Worm (Caenorhabditis elegans) whole organism, young adult: ENCODE measurements around the gene aps-2.

ENCODE experiments used
- snpc-3.4 ChIP-seq: sonication (generic microtip); optimal IDR thresholded peaks from 2 replicates; lab custom pipeline; 2017; ENCODE audit warnings: missing genetic modification characterization, mild to moderate bottlenecking, missing compliant biosample characterization, antibody characterized with exemption, moderate library complexity, missing genotype, missing genetic modification reagents
- snpc-4 ChIP-seq, 5 experiments: fragments of 150-350 bp in 1 of 5; sonication (generic microtip) in 4 of 5; optimal IDR thresholded peaks; 2 replicates each; lab custom pipeline; 2014 to 2018; ENCODE audit warnings: missing genetic modification characterization in 5 of 5, missing biosample characterization in 3 of 5, antibody characterized with exemption in 2 of 5, mild to moderate bottlenecking in 2 of 5, missing compliant biosample characterization in 2 of 5, missing genotype in 2 of 5, moderate library complexity in 2 of 5, missing genetic modification reagents in 1 of 5

DNA sequence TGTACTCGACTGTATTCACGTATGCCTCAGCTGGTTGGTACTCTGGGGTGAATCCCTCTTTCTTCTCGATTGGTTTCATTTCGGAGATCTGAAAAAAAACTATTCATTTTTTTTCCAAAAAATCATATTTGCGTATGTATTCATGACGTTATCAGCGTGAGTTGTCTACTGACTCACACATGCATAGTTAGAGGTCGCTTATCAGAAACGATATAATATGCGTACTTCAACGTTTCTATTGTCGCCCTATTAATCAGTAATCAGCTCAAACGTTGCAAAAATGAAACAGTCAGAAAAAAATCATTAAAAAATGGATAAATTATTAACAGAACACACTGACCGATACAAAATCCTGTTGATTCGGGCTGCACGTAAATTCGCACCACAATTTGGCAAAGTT is 20.4 kb downstream of the aps-2 start:
- no peak for TF ChIP-seq snpc-4 (GFP tag; optimal IDR thresholded peaks at IDR 0.05; lab: Kevin White, UChicago)
- no peak for TF ChIP-seq snpc-4 (tag; optimal IDR thresholded peaks at IDR 0.05; lab: Kevin White, UChicago)
- TF ChIP-seq snpc-3.4 (tag; lab: Kevin White, UChicago): no peak
